Worm (Caenorhabditis elegans): Measurements from ENCODE around the gene chl-1.

The chl-1 gene

ce11 chrIII:10355382-10355781 is 49.7 kb downstream of the chl-1 start, which contains the start of gene spp-1 (continued):
- TF ChIP-seq T20F7.1 (GFP tag; optimal IDR thresholded peaks at IDR 0.05): no peak
- TF ChIP-seq nhr-25 (tag; optimal IDR thresholded peaks at IDR 0.05; ENCODE audit: borderline replicate concordance, insufficient read depth): no peak
- TF ChIP-seq nhr-10 (tag; optimal IDR thresholded peaks at IDR 0.05): peak; percentile 17
- TF ChIP-seq sdz-12 (GFP tag; optimal IDR thresholded peaks at IDR 0.05): no peak
- no peak for TF ChIP-seq egl-27 (tag; optimal IDR thresholded peaks at IDR 0.05)
- TF ChIP-seq ctbp-1 (GFP tag; IDR thresholded peaks at IDR 0.05): no peak

- peak; percentile 32 for TF ChIP-seq duxl-1 (tag; optimal IDR thresholded peaks at IDR 0.05; ENCODE audit: poor library complexity)
- no peak for TF ChIP-seq nhr-102 (tag; optimal IDR thresholded peaks at IDR 0.05)
- peak in 1 of 2 experiments; percentile 6 for TF ChIP-seq daf-16 (GFP tag; optimal IDR thresholded peaks at IDR 0.05)
- TF ChIP-seq daf-16 (tag; optimal IDR thresholded peaks at IDR 0.05): peak; percentile 63
- no peak for TF ChIP-seq hif-1 (tag; optimal IDR thresholded peaks at IDR 0.05)
- no peak for TF ChIP-seq ceh-44 (GFP tag; IDR thresholded peaks at IDR 0.05)
- peak; percentile 60 for TF ChIP-seq dve-1 (tag; optimal IDR thresholded peaks at IDR 0.05; ENCODE audit: insufficient read depth)
- TF ChIP-seq nhr-6 (tag; optimal IDR thresholded peaks at IDR 0.05): no peak
- peak; percentile 83 for TF ChIP-seq aha-1 (tag)
- no peak for TF ChIP-seq tra-1 (GFP tag; IDR thresholded peaks at IDR 0.05)
- TF ChIP-seq nhr-77 (tag; optimal IDR thresholded peaks at IDR 0.05): peak; percentile 34
- no peak for TF ChIP-seq rbr-2 (tag; optimal IDR thresholded peaks at IDR 0.05)
- TF ChIP-seq mep-1 (tag; optimal IDR thresholded peaks at IDR 0.05): no peak
- TF ChIP-seq unc-62 (GFP tag; optimal IDR thresholded peaks at IDR 0.05 in 1 of 2): no peak
- no peak for TF ChIP-seq unc-62 (tag; optimal IDR thresholded peaks at IDR 0.05)
- TF ChIP-seq zfp-3 (GFP tag; conservative IDR thresholded peaks at IDR 0.05): 0 out of 2 replicates have a peak, but pooled peaks have one; percentile 49
- TF ChIP-seq T20F7.1 (GFP tag; optimal IDR thresholded peaks at IDR 0.05): no peak
Measured at ce11 chrIII:10354591-10354990, 50.4 kb downstream of the chl-1 start.

- TF ChIP-seq F10B5.3 (tag; optimal IDR thresholded peaks at IDR 0.05) (no peak), mep-1 (tag; optimal IDR thresholded peaks at IDR 0.05) (no peak)
Measured at ce11 chrIII:10353423-10353822, 51.6 kb downstream of the chl-1 start.

- TF ChIP-seq unc-62 (GFP tag; optimal IDR thresholded peaks at IDR 0.05 in 1 of 2) (peak in 1 of 2 experiments; percentile 88), unc-62 (tag; optimal IDR thresholded peaks at IDR 0.05) (no peak), ZK337.2 (GFP tag; IDR thresholded peaks at IDR 0.05) (no peak)
Measured at ce11 chrIII:10351595-10352207, 53.3 kb downstream of the chl-1 start, which contains the start of gene T07C4.3. T07C4.3 (plus strand) TSS chrIII:10352157.
